Fruit fly (Drosophila melanogaster): ENCODE measurements around the gene AnxB9.
A peak's percentile ranks its signal among the peaks of the same experiment; 100 is the strongest.

The AnxB9 gene

DNA sequence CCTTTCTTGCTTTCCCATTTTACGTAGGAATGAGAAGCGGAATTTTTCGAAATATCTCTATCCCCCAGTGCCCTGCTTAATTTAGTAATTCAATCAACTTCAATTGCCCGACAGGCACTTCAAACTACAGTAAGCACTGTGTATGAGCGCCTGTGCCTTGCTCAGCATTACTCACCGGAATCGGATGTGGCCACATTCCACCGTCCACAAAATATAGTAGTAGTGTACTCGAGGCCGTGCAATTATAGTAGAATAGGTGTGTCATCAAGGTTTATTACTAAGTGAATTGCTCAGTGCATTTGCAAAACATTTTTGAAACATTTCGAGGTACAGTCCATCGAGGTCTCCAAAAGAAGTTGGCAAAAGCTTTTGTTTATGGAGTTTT is 647 bp downstream of the AnxB9 start:
- TF ChIP-seq CG1620 (GFP tag; optimal IDR thresholded peaks at IDR 0.05) (no peak), bab1 (GFP tag; optimal IDR thresholded peaks at IDR 0.05) (no peak), tj (GFP tag; optimal IDR thresholded peaks at IDR 0.05) (peak; percentile 2), Mnt (GFP tag; optimal IDR thresholded peaks at IDR 0.05) (no peak), kay (GFP tag; ENCODE audit: borderline replicate concordance) (peak; percentile 99), ovo (GFP tag; optimal IDR thresholded peaks at IDR 0.05) (no peak), CG5204 (GFP tag; optimal IDR thresholded peaks at IDR 0.05) (no peak), CG33017 (tag; optimal IDR thresholded peaks at IDR 0.05) (no peak), Hr96 (GFP tag; optimal IDR thresholded peaks at IDR 0.05) (no peak), CG7101 (tag; optimal IDR thresholded peaks at IDR 0.05) (no peak), cnc (optimal IDR thresholded peaks at IDR 0.05) (no peak), pad (GFP tag; optimal IDR thresholded peaks at IDR 0.05) (no peak), Crg-1 (GFP tag; optimal IDR thresholded peaks at IDR 0.05) (no peak)

DNA sequence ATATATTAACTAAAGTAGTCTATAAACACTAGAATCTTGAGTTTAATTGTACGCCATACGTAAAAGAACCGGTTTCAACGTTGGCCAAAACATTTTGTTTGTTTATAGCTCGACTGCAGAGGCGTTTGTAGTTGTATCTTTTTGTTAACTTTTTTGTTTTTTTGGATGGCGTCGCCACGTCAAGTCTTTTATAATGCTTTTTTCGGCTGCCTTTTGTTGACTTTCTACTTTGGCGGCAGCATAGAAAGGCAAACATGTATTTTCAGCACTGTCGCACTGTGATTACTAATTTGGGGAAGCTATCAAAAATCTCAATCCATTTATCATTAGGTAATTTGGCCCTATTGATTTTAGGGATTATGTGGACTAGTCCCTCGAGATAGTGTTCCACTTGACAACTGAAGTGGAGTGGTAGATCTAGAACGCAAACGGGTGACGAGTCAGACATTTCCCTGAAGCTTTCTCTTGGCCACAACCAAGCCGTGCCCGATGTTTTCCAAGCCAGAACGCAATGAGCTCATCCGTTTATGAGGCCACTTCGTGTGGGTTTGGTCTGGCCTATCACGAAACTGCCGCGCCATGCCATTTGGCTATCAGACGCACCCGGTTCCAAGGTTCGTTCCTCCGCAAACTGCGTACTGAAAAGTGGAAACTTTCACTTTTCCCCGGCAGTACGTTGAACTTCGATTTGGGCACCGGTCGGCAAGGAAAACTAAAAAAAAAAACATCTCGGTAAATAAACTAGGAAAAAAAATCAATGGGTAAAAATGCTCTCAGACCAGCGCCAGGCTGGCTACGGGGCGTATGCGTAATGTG is 1.6 kb downstream of the AnxB9 start:
- TF ChIP-seq Mnt (GFP tag; optimal IDR thresholded peaks at IDR 0.05), result no peak
- TF ChIP-seq kay (GFP tag; ENCODE audit: borderline replicate concordance), result peak; percentile 38
- peak; percentile 3 for TF ChIP-seq CG12768 (GFP tag; optimal IDR thresholded peaks at IDR 0.05)

DNA sequence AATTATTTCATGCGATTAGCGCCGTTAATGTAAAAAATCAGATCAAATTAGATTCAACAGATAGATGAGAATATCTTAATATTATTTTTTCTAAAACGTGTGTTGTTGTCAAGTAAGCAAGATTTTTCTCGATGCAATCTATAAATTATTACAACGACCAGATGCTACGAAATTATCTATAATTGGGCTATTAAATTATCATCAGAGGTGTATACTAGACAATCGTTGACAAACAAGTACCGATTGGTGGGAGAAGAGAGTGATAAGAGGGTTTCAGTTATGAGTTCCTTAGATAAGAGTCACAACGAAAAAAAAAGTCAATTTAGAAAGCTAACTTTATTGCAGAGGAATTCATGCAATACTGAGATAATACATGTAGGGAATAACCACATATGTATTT is 2.5 kb downstream of the AnxB9 start:
- TF ChIP-seq kay (GFP tag; ENCODE audit: borderline replicate concordance), result peak; percentile 63
- no peak for TF ChIP-seq CG33017 (tag; optimal IDR thresholded peaks at IDR 0.05)
- TF ChIP-seq Crg-1 (GFP tag; optimal IDR thresholded peaks at IDR 0.05), result no peak
- TF ChIP-seq CG14711 (tag; optimal IDR thresholded peaks at IDR 0.05), result no peak

DNA sequence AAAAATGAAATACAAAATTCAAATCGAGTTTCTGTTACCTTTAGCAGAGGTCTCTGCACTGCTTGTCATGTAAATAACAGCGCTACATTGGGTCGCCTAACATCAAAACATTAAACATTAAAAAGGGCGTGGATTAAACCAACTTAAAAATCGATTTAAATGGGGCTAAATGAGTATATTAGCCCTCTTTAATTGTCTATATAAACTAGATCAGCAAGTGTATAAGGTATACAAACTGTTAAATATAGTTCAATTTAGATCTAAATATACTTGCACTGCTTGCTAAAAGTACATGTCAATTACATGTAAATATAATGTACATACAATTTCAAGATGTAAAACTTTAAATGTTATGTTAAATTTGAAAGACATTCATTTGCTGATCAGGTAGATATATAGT is 4.7 kb downstream of the AnxB9 start:
- TF ChIP-seq cic (GFP tag; optimal IDR thresholded peaks at IDR 0.05) (no peak), kay (GFP tag; ENCODE audit: borderline replicate concordance) (peak; percentile 17), CG7045 (GFP tag; optimal IDR thresholded peaks at IDR 0.05) (no peak)

DNA sequence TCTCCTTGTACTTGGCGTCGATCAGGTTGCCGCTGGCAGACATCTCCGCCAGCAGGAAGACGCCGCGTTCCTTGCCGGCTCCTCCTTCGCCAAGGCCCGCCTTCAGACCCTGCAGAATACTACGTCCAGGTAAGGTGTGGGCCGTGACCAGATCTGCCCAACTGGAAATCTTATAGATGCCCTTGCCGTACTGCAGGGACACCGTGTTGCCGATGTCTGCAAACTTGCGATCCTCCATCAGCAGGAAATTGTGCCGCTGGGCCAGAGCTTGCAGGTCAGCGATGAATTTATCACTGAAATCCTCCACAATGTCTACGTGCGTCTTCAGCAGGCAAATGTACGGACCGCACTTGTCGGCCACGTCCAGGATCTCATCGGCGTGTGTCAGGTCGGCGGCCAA is 6.3 kb downstream of the AnxB9 start:
- TF ChIP-seq CG7045 (GFP tag; optimal IDR thresholded peaks at IDR 0.05), result no peak
- no peak for TF ChIP-seq cic (GFP tag; optimal IDR thresholded peaks at IDR 0.05)

DNA sequence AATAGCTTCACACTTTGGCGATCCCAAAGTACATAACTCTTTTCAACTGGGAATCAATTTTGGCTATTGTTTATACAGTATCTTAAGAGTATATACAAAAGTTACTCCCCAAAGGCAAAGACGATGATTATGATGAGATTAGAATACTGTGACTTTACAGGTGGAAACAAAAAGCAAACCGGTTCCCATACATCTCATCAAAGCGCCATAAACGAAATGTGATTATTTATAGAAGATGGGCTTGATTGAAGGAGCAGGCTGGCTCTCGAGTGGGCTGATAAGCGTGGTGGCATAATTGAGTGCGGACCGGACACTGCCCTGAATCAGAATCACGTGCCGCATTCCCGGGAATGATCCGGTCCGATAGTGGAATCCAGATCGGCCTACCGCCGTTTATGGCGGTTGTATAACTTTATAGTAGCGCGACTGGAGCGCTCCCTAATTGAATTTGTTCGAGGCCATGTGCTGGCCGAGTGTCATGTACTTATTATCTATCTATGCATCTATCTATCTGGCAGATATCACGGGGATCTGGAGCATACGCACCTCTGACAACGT is 7.0 kb downstream of the AnxB9 start:
- TF ChIP-seq CG14711 (tag; optimal IDR thresholded peaks at IDR 0.05) (no peak), CG7045 (GFP tag; optimal IDR thresholded peaks at IDR 0.05) (no peak), cnc (optimal IDR thresholded peaks at IDR 0.05) (no peak), CG5204 (GFP tag; optimal IDR thresholded peaks at IDR 0.05) (no peak), cic (GFP tag; optimal IDR thresholded peaks at IDR 0.05) (no peak), CG12768 (GFP tag; optimal IDR thresholded peaks at IDR 0.05) (no peak), CG11617 (GFP tag; optimal IDR thresholded peaks at IDR 0.05) (no peak), Crg-1 (GFP tag; optimal IDR thresholded peaks at IDR 0.05) (no peak)

DNA sequence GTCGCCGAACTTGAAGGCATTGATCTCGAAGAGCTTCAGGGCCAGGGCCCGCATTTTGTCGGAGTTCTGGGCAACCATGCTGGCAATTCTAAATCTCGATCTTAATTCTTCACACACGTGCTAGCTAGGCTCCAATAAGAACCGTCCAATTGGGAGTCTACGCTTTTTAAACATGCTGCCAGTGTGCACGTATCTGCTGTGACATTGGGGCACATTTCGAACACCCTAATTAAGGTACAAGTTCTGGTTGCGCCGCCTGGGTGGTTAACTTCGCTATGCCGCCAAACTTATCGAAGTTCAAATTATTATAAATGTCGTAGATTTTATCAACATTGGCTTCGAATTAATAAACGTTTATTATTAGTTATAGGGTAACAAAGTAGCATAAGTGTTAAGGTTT is 8.1 kb downstream of the AnxB9 start, which contains the start of gene r-l:
r-l (minus strand) TSS at position 179 of the 400 bp plus-strand sequence.
- TF ChIP-seq cnc (optimal IDR thresholded peaks at IDR 0.05) (no peak), CG11617 (GFP tag; optimal IDR thresholded peaks at IDR 0.05) (no peak), CG14711 (tag; optimal IDR thresholded peaks at IDR 0.05) (no peak), CG7045 (GFP tag; optimal IDR thresholded peaks at IDR 0.05) (no peak), CG12768 (GFP tag; optimal IDR thresholded peaks at IDR 0.05) (no peak), Mnt (GFP tag; optimal IDR thresholded peaks at IDR 0.05) (peak; percentile 67), CG33017 (tag; optimal IDR thresholded peaks at IDR 0.05) (no peak), toe (GFP tag; optimal IDR thresholded peaks at IDR 0.05) (no peak), CG7101 (tag; optimal IDR thresholded peaks at IDR 0.05) (peak; percentile 6), bab1 (GFP tag; optimal IDR thresholded peaks at IDR 0.05) (peak; percentile 64), Crg-1 (GFP tag; optimal IDR thresholded peaks at IDR 0.05) (no peak)

DNA sequence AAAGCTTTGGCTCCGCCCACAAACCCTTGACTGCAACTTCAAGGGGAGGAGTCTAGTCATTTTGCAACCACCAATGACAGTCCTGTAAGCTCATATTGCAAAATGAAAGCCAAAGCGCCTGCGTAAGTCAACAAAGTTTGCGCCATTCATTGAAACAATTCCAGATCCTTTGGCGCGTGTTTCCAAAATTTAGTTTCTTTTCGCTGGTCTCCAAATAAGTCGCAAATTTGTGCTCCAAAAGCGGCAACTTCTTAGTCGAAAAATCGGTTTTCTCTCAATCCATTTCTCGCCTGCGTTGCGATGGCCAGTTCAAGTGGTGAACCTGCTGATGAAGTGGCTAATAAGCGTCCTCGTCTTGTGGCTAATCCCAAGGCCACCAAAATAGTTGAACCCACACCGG is 8.7 kb downstream of the AnxB9 start, which contains the start of gene dmrt93B:
dmrt93B (plus strand) TSS at position 301 of the 400 bp plus-strand sequence.
- TF ChIP-seq CG12768 (GFP tag; optimal IDR thresholded peaks at IDR 0.05) (no peak), Hr96 (GFP tag; optimal IDR thresholded peaks at IDR 0.05) (no peak), Crg-1 (GFP tag; optimal IDR thresholded peaks at IDR 0.05) (no peak), bab1 (GFP tag; optimal IDR thresholded peaks at IDR 0.05) (no peak), Clk (GFP tag; optimal IDR thresholded peaks at IDR 0.05) (no peak), CG7101 (tag; optimal IDR thresholded peaks at IDR 0.05) (no peak), CG33017 (tag; optimal IDR thresholded peaks at IDR 0.05) (no peak), CG7045 (GFP tag; optimal IDR thresholded peaks at IDR 0.05) (no peak), CG1620 (GFP tag; optimal IDR thresholded peaks at IDR 0.05) (no peak), toe (GFP tag; optimal IDR thresholded peaks at IDR 0.05) (no peak), Mnt (GFP tag; optimal IDR thresholded peaks at IDR 0.05) (no peak), cic (GFP tag; optimal IDR thresholded peaks at IDR 0.05) (no peak), kay (GFP tag; ENCODE audit: borderline replicate concordance) (no peak)

All from whole organism, adult.